Fruit fly (Drosophila melanogaster) whole organism, adult: ENCODE measurements around the gene wrm1.

Source experiments
- CG11617 ChIP-seq: fragments of 200-800 bp; sonication (Bioruptor generic); optimal IDR thresholded peaks from 2 replicates; lab custom pipeline; 2017; ENCODE audit warnings: mild to moderate bottlenecking, missing biosample characterization, missing genetic modification reagents, missing genetic modification characterization
- CG12768 ChIP-seq: fragments of 200-800 bp; sonication (Bioruptor generic); optimal IDR thresholded peaks from 2 replicates; lab custom pipeline; 2017; ENCODE audit warnings: missing biosample characterization, missing genetic modification characterization, mild to moderate bottlenecking, moderate library complexity, missing genetic modification reagents
- CG14711 ChIP-seq: fragments of 200-800 bp; sonication (Bioruptor generic); optimal IDR thresholded peaks from 2 replicates; lab custom pipeline; 2018; ENCODE audit warnings: missing biosample characterization, mild to moderate bottlenecking, missing genetic modification characterization, moderate library complexity
- CG1620 ChIP-seq: fragments of 200-800 bp; sonication (Bioruptor generic); optimal IDR thresholded peaks from 2 replicates; lab custom pipeline; 2016; ENCODE audit warnings: missing biosample characterization, missing genetic modification characterization
- CG33017 ChIP-seq: fragments of 200-800 bp; sonication (Bioruptor generic); optimal IDR thresholded peaks from 2 replicates; lab custom pipeline; 2018; ENCODE audit warnings: missing biosample characterization, mild to moderate bottlenecking, missing genetic modification characterization, moderate library complexity
- CG5204 ChIP-seq: fragments of 200-800 bp; sonication (Bioruptor generic); optimal IDR thresholded peaks from 2 replicates; lab custom pipeline; 2016; ENCODE audit warnings: missing biosample characterization, missing genetic modification characterization
- CG7045 ChIP-seq: fragments of 200-800 bp; sonication (Bioruptor generic); optimal IDR thresholded peaks from 2 replicates; lab custom pipeline; 2017; ENCODE audit warnings: missing biosample characterization, mild to moderate bottlenecking, missing genetic modification characterization
- CG7101 ChIP-seq: fragments of 200-800 bp; sonication (Bioruptor generic); optimal IDR thresholded peaks from 2 replicates; lab custom pipeline; 2018; ENCODE audit warnings: missing biosample characterization, mild to moderate bottlenecking, missing genetic modification characterization, moderate library complexity
- Clk ChIP-seq: fragments of 200-800 bp; sonication (Bioruptor generic); optimal IDR thresholded peaks from 2 replicates; lab custom pipeline; 2017; ENCODE audit warnings: missing biosample characterization, missing genetic modification characterization
- Crg-1 ChIP-seq: fragments of 200-800 bp; sonication (Bioruptor generic); optimal IDR thresholded peaks from 2 replicates; lab custom pipeline; 2016; ENCODE audit warnings: missing biosample characterization, missing genetic modification characterization
- Hr96 ChIP-seq: fragments of 200-800 bp; sonication (Bioruptor generic); optimal IDR thresholded peaks from 2 replicates; lab custom pipeline; 2016; ENCODE audit warnings: missing biosample characterization, missing genetic modification characterization
- Mnt ChIP-seq: fragments of 200-800 bp; sonication (Bioruptor generic); optimal IDR thresholded peaks from 2 replicates; lab custom pipeline; 2016; ENCODE audit warnings: missing biosample characterization, mild to moderate bottlenecking, missing genetic modification characterization
- bab1 ChIP-seq: fragments of 200-800 bp; sonication (Bioruptor generic); optimal IDR thresholded peaks from 3 replicates; lab custom pipeline; 2019; ENCODE audit warnings: missing biosample characterization, mild to moderate bottlenecking, missing genetic modification characterization, moderate library complexity
- cic ChIP-seq: fragments of 200-800 bp; sonication (Bioruptor generic); optimal IDR thresholded peaks from 2 replicates; lab custom pipeline; 2017; ENCODE audit warnings: missing biosample characterization, mild to moderate bottlenecking, missing genetic modification characterization, moderate library complexity
- cnc ChIP-seq, 2 experiments: fragments of >200 bp; optimal IDR thresholded peaks; 2 replicates each; lab custom pipeline; 2017
- kay ChIP-seq: fragments of 200-800 bp; sonication (Bioruptor generic); peaks from one replicate; lab custom pipeline; 2016; ENCODE audit warnings: missing biosample characterization, missing genetic modification characterization, borderline replicate concordance
- ovo ChIP-seq: fragments of 200-800 bp; sonication (Bioruptor generic); optimal IDR thresholded peaks from 2 replicates; lab custom pipeline; 2016; ENCODE audit warnings: missing biosample characterization, missing genetic modification characterization
- pad ChIP-seq: fragments of 200-800 bp; sonication (Bioruptor generic); optimal IDR thresholded peaks from 3 replicates; lab custom pipeline; 2017; ENCODE audit warnings: missing biosample characterization, missing genetic modification characterization, mild to moderate bottlenecking, moderate library complexity, missing genetic modification reagents
- tj ChIP-seq: fragments of 200-800 bp; sonication (Bioruptor generic); optimal IDR thresholded peaks from 3 replicates; lab custom pipeline; 2017; ENCODE audit warnings: missing biosample characterization, mild to moderate bottlenecking, missing genetic modification characterization, moderate library complexity
- toe ChIP-seq: fragments of 200-800 bp; sonication (Bioruptor generic); optimal IDR thresholded peaks from 2 replicates; lab custom pipeline; 2016; ENCODE audit warnings: missing biosample characterization, missing genetic modification characterization

wrm1 gene

DNA sequence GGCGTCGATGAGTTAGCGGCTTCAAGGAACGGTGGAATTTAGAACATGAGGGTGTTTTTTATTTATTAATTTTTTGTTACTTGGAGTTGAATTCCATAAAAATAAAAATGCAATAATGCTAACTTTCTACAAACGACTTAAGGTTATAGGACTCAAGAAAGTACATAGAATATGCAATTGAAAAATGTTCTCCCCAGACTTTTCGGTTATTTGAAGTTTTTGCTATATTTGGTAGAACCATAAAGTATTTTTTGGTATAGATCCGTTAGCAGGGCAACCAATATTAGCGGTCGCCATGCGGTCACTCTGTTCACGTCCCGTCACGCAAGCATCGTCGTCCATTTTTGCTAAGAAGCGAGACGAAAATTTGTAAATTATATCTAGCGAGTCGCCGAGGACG, 34.5 kb upstream of the wrm1 start, which contains the start of gene akirin:
Gene akirin (plus strand): TSS at position 301 of the 400 bp plus-strand sequence.
- TF ChIP-seq kay (GFP tag; lab: Kevin White, UChicago) = no peak
- TF ChIP-seq cic (GFP tag; lab: Kevin White, UChicago) = no peak
- no peak for TF ChIP-seq CG1620 (GFP tag; lab: Kevin White, UChicago)
- no peak for TF ChIP-seq cnc (optimal IDR thresholded peaks at IDR 0.05; lab: Kevin White, UChicago)
- no peak for TF ChIP-seq tj
- TF ChIP-seq CG7101 (tag; lab: Kevin White, UChicago) = no peak
- TF ChIP-seq CG7045 (GFP tag; lab: Kevin White, UChicago) = no peak
- TF ChIP-seq Hr96 (GFP tag; lab: Kevin White, UChicago) = no peak

DNA sequence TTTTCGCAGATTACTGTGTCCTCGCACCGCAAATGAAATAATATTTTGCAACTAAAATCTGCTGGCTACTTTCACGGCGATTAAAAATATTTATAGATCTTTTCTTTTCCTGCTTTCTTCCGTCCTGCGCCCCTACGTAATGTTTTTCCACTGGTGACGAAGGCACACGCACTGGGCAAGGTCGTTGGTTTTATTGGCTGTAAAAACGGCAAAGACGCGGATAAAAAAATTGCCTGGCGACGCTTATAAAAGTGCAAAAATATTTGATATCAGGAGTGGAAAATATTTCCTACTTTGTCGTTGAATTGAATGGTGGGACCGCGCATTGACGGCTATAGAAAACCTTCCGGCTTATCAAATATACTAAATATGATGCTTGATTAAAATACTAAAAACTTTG, 33.9 kb upstream of the wrm1 start, which contains the start of gene Sh3beta:
Gene Sh3beta (minus strand): TSS at position 327 of the 400 bp plus-strand sequence.
- TF ChIP-seq toe (GFP tag; lab: Kevin White, UChicago) = no peak
- TF ChIP-seq kay (GFP tag; lab: Kevin White, UChicago) = peak; percentile 41

DNA sequence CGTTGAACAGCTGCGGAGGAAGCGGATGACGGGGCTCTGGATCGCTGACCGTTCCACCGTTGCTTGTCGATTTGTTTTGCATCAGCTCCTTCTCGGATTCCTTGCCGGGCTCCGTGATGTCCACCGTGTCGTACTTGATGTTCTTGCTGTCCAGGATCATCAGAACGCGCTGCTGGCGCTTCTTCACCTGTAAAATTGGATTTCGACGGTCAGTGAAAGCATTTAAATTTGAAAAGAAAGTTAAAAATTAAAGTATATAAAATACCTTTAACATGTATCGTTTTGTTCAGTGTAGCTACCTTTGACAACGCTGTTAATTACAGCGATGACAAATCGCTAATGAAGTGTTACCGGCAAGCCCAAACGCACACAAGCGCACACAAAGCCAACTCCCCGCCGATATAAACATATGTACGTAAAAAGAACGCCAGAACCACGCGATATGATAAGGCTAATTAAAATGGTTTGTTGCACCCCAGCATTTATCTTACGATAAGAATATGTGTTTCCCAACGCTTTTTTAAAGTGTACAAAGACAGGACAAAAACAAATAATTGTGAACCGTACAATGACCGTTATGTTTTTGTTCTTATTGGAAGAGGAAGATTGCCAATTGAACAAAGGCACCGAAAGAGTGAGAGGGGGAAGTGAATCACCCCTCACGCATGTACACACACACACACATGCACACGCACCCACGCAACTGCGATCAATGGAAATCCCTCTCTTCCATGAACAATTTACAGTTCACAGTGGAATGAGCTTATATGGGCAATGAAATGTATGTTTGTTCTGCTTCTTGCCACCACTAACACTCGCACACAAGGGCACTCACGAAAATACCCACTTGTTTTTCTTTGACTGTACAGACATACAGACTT, 33.0 kb upstream of the wrm1 start:
- peak; percentile 5 for TF ChIP-seq CG11617 (GFP tag; lab: Kevin White, UChicago)
- peak; percentile 91 for TF ChIP-seq ovo
- no peak for TF ChIP-seq toe (GFP tag; lab: Kevin White, UChicago)
- no peak for TF ChIP-seq bab1
- no peak for TF ChIP-seq cnc (optimal IDR thresholded peaks at IDR 0.05; lab: Kevin White, UChicago)
- TF ChIP-seq kay (GFP tag; lab: Kevin White, UChicago) = peak; percentile 92
- no peak for TF ChIP-seq CG1620 (GFP tag; lab: Kevin White, UChicago)
- no peak for TF ChIP-seq tj
- no peak for TF ChIP-seq Hr96 (GFP tag; lab: Kevin White, UChicago)
- no peak for TF ChIP-seq Clk (GFP tag; lab: Kevin White, UChicago)
- no peak for TF ChIP-seq CG7045 (GFP tag; lab: Kevin White, UChicago)
- peak; percentile 7 for TF ChIP-seq Crg-1 (GFP tag; lab: Kevin White, UChicago)
- TF ChIP-seq pad (GFP tag; lab: Kevin White, UChicago) = peak; percentile 99
- TF ChIP-seq cic (GFP tag; lab: Kevin White, UChicago) = peak; percentile 50
- TF ChIP-seq Mnt (GFP tag; lab: Kevin White, UChicago) = peak; percentile 44
- TF ChIP-seq CG12768 (GFP tag; lab: Kevin White, UChicago) = no peak
- no peak for TF ChIP-seq CG14711
- no peak for TF ChIP-seq CG33017 (tag; lab: Kevin White, UChicago)
- TF ChIP-seq CG7101 (tag; lab: Kevin White, UChicago) = no peak
- TF ChIP-seq CG5204 (GFP tag; lab: Kevin White, UChicago) = no peak

DNA sequence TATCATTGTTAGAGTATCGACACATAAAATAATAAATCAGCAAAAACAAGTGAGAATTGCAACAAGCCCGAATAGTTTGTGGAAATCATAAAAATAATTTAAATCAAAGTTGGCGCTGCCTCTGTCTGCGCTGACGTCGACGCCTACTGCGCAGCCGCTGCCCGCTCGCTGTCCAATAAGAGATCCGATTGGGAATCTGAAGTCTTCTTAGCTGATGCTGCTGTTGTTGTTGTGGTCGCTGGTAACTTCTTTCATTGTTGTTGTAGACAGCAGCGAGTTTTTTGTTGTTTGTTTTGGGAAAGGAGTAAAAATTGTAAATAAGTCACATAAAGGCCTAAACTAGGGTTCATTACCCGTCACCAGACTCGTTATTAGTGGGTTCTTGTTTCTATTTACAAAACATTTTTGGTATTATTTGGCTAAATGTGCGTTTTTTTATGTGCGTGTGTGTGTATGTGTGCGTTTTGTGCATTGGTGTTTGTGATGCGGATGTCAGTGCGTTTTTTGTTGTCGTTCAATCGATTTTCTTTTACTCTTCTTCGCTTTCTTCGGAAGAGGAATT, 29.8 kb upstream of the wrm1 start:
- TF ChIP-seq CG7045 (GFP tag; lab: Kevin White, UChicago) (no peak), kay (GFP tag; lab: Kevin White, UChicago) (no peak), CG5204 (GFP tag; lab: Kevin White, UChicago) (no peak), Crg-1 (GFP tag; lab: Kevin White, UChicago) (no peak), ovo (no peak)

DNA sequence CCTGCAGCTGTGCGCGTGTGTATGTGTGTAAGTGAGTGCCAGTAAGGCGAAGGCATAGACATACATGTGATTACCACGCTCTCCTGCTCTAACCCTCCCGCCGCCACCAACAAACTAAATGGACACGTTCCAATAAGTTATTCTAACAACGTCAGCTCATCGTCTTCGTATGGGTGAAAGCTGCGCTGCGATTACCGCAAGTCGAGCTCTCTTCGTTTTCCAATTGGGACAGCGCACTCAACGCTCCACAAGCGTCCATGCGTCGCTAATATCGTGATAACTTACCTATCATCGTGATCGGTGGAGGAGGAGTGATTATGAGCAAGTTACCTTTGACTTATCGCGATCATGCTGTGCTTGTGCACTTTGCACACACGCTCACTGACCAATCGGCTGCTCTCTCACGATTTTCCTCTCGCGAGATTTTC, 26.1 kb upstream of the wrm1 start:
- TF ChIP-seq Hr96 (GFP tag; lab: Kevin White, UChicago) = no peak
- no peak for TF ChIP-seq cnc (optimal IDR thresholded peaks at IDR 0.05; lab: Kevin White, UChicago)
- TF ChIP-seq kay (GFP tag; lab: Kevin White, UChicago) = no peak
- peak; percentile 70 for TF ChIP-seq CG33017 (tag; lab: Kevin White, UChicago)
- TF ChIP-seq CG14711 = no peak
- peak; percentile 27 for TF ChIP-seq CG7101 (tag; lab: Kevin White, UChicago)
- TF ChIP-seq pad (GFP tag; lab: Kevin White, UChicago) = peak; percentile 57
- TF ChIP-seq CG11617 (GFP tag; lab: Kevin White, UChicago) = no peak
- TF ChIP-seq CG12768 (GFP tag; lab: Kevin White, UChicago) = peak; percentile 71
- peak; percentile 52 for TF ChIP-seq bab1
- TF ChIP-seq Clk (GFP tag; lab: Kevin White, UChicago) = no peak
- TF ChIP-seq CG5204 (GFP tag; lab: Kevin White, UChicago) = no peak
- no peak for TF ChIP-seq CG1620 (GFP tag; lab: Kevin White, UChicago)
- TF ChIP-seq Crg-1 (GFP tag; lab: Kevin White, UChicago) = no peak
- no peak for TF ChIP-seq toe (GFP tag; lab: Kevin White, UChicago)
- peak; percentile 93 for TF ChIP-seq Mnt (GFP tag; lab: Kevin White, UChicago)
- peak; percentile 32 for TF ChIP-seq CG7045 (GFP tag; lab: Kevin White, UChicago)
- peak; percentile 26 for TF ChIP-seq ovo
- peak; percentile 88 for TF ChIP-seq tj
- peak; percentile 86 for TF ChIP-seq cic (GFP tag; lab: Kevin White, UChicago)
